Worm (Caenorhabditis elegans): ENCODE measurements around the gene fmo-4.

DNA sequence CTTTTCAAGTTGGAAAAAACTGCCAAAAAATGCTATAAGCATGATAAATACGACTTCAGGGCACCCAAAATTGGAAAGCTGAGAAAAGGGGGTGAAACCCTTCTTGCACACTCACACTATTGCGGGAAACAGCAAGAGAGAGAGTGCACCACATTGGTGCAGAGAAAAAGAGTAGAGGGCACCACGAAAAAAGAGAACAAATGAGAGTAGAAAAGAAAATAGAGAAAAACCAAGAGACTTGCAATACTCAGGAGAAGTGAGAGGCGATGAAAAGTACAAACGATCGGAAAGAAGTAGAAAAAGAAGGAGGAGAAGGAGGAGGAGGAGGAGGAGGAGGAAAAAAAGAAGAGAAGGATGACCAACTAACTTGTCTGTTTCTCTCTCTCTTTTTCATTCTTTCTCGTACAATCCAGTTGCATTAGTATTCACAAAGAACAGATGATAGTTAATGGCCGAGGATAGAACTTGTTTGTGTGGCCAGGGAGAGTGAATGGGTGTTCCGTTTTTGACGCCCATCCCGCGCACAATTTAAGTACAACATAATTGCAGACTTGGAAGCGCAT, 48.8 kb upstream of the fmo-4 start:
- peak; percentile 48 for TF ChIP-seq him-1 (tag; optimal IDR thresholded peaks at IDR 0.05)
- TF ChIP-seq dao-5 (tag; optimal IDR thresholded peaks at IDR 0.05) = no peak
- TF ChIP-seq W03F9.2 (tag; optimal IDR thresholded peaks at IDR 0.05) = no peak
